Worm (Caenorhabditis elegans) whole organism, L2 larva: ENCODE results near the gene T12D8.9.
A peak's percentile ranks its signal among the peaks of the same experiment; 100 is the strongest.

Experiments
- C34F6.9 ChIP-seq: fragments of 150-350 bp; optimal IDR thresholded peaks from 2 replicates; lab custom pipeline; 2014; ENCODE audit warnings: missing biosample characterization, missing genetic modification characterization
- F13H6.1 ChIP-seq: sonication (generic microtip); optimal IDR thresholded peaks from 2 replicates; lab custom pipeline; 2016; ENCODE audit warnings: missing genetic modification characterization, missing compliant biosample characterization
- ama-1 ChIP-seq: fragments of 150-350 bp; optimal IDR thresholded peaks from 2 replicates; lab custom pipeline; 2018; ENCODE audit warnings: inconsistent platforms
- blmp-1 ChIP-seq: sonication (generic microtip); optimal IDR thresholded peaks from 2 replicates; lab custom pipeline; 2017; ENCODE audit warnings: missing genetic modification characterization, mild to moderate bottlenecking, missing compliant biosample characterization, antibody characterized with exemption, moderate library complexity; ENCODE audit not compliant: insufficient read depth
- ceh-16 ChIP-seq: fragments of 150-350 bp; optimal IDR thresholded peaks from 2 replicates; lab custom pipeline; 2014; ENCODE audit warnings: missing biosample characterization, missing genetic modification characterization
- crh-2 ChIP-seq: sonication (generic microtip); optimal IDR thresholded peaks from 2 replicates; lab custom pipeline; 2017; ENCODE audit warnings: missing biosample characterization, missing genetic modification characterization
- dmd-4 ChIP-seq: sonication (generic microtip); optimal IDR thresholded peaks from 2 replicates; lab custom pipeline; 2017; ENCODE audit warnings: missing biosample characterization, missing genetic modification characterization
- elt-1 ChIP-seq: fragments of 150-350 bp; optimal IDR thresholded peaks from 2 replicates; lab custom pipeline; 2014; ENCODE audit warnings: missing biosample characterization, missing genetic modification characterization
- lin-13 ChIP-seq: fragments of 150-350 bp; optimal IDR thresholded peaks from 2 replicates; lab custom pipeline; 2014; ENCODE audit warnings: missing biosample characterization, missing genetic modification reagents, missing genetic modification characterization
- lin-39 ChIP-seq: fragments of 150-350 bp; optimal IDR thresholded peaks from 2 replicates; lab custom pipeline; 2014; ENCODE audit warnings: missing biosample characterization, missing genetic modification reagents, missing genetic modification characterization
- lsy-2 ChIP-seq, 2 experiments: fragments of 150-350 bp in 1 of 2; sonication (generic microtip) in 1 of 2; optimal IDR thresholded peaks; 2 replicates each; lab custom pipeline; 2014 to 2017; ENCODE audit warnings: missing biosample characterization in 2 of 2, missing genetic modification characterization in 2 of 2
- mbf-1 ChIP-seq: sonication (generic microtip); optimal IDR thresholded peaks from 2 replicates; lab custom pipeline; 2017; ENCODE audit warnings: missing biosample characterization, missing genetic modification characterization
- mdl-1 ChIP-seq, 2 experiments: fragments of 150-350 bp in 1 of 2; sonication (generic microtip) in 1 of 2; optimal IDR thresholded peaks; 2 replicates each; lab custom pipeline; 2017; ENCODE audit warnings: missing biosample characterization in 2 of 2, missing genetic modification characterization in 2 of 2
- nhr-11 ChIP-seq: fragments of 150-350 bp; optimal IDR thresholded peaks from 2 replicates; lab custom pipeline; 2014; ENCODE audit warnings: missing biosample characterization, missing genetic modification characterization
- nhr-12 ChIP-seq: fragments of 150-350 bp; optimal IDR thresholded peaks from 2 replicates; lab custom pipeline; 2014; ENCODE audit warnings: missing biosample characterization, missing genetic modification characterization
- nhr-129 ChIP-seq: fragments of 150-350 bp; optimal IDR thresholded peaks from 2 replicates; lab custom pipeline; 2014; ENCODE audit warnings: missing biosample characterization, missing genetic modification characterization
- nhr-21 ChIP-seq: fragments of 150-350 bp; optimal IDR thresholded peaks from 2 replicates; lab custom pipeline; 2014; ENCODE audit warnings: missing biosample characterization, missing genetic modification characterization
- nhr-23 ChIP-seq: fragments of 150-350 bp; optimal IDR thresholded peaks from 2 replicates; lab custom pipeline; 2014; ENCODE audit warnings: missing biosample characterization, missing genetic modification reagents, missing genetic modification characterization
- nhr-237 ChIP-seq: fragments of 150-350 bp; optimal IDR thresholded peaks from 2 replicates; lab custom pipeline; 2014; ENCODE audit warnings: missing biosample characterization, missing genetic modification characterization
- nhr-6 ChIP-seq: fragments of 150-350 bp; optimal IDR thresholded peaks from 2 replicates; lab custom pipeline; 2014; ENCODE audit warnings: missing biosample characterization, missing genetic modification characterization
- peb-1 ChIP-seq: fragments of 150-350 bp; optimal IDR thresholded peaks from 2 replicates; lab custom pipeline; 2014; ENCODE audit warnings: missing biosample characterization, missing genetic modification characterization
- sem-4 ChIP-seq: fragments of 150-350 bp; optimal IDR thresholded peaks from 2 replicates; lab custom pipeline; 2014; ENCODE audit warnings: missing biosample characterization, missing genetic modification reagents, missing genetic modification characterization
- skn-1 ChIP-seq: sonication (generic microtip); optimal IDR thresholded peaks from 2 replicates; lab custom pipeline; 2017; ENCODE audit warnings: missing biosample characterization, missing genetic modification characterization
- sma-9 ChIP-seq, 2 experiments: fragments of 150-350 bp in 1 of 2; sonication (generic microtip) in 1 of 2; optimal IDR thresholded peaks; 2 replicates each; lab custom pipeline; 2014 to 2016; ENCODE audit warnings: missing genetic modification characterization in 2 of 2, mild to moderate bottlenecking in 1 of 2, missing biosample characterization in 1 of 2, missing compliant biosample characterization in 1 of 2, missing genetic modification reagents in 1 of 2, moderate library complexity in 1 of 2
- snpc-4 ChIP-seq: fragments of 150-350 bp; optimal IDR thresholded peaks from 2 replicates; lab custom pipeline; 2014; ENCODE audit warnings: missing biosample characterization, missing genetic modification characterization
- unc-55 ChIP-seq: fragments of 150-350 bp; sonication (generic microtip); optimal IDR thresholded peaks from 3 replicates; lab custom pipeline; 2014; ENCODE audit warnings: missing biosample characterization, missing genetic modification reagents, missing genetic modification characterization
- unc-62 ChIP-seq: fragments of 150-350 bp; optimal IDR thresholded peaks from 2 replicates; lab custom pipeline; 2014; ENCODE audit warnings: missing biosample characterization, missing genetic modification reagents, missing genetic modification characterization
- ztf-1 ChIP-seq: fragments of 200-800 bp; sonication (Bioruptor generic); conservative IDR thresholded peaks from 2 replicates; pipeline ENCODE4 v1.3.6; 2022; ENCODE audit warnings: missing genetic modification characterization, missing compliant biosample characterization
- ztf-11 ChIP-seq: sonication (generic microtip); optimal IDR thresholded peaks from 2 replicates; lab custom pipeline; 2017; ENCODE audit warnings: missing biosample characterization, missing genetic modification characterization
- ztf-4 ChIP-seq: fragments of 150-350 bp; optimal IDR thresholded peaks from 2 replicates; lab custom pipeline; 2014; ENCODE audit warnings: missing biosample characterization, missing genetic modification characterization

T12D8.9 gene

ce11 chrIII:13616793-13617192, at the start of gene T12D8.9:
TSS of gene T12D8.9 (plus strand) at chrIII:13617104.
- TF ChIP-seq lsy-2 (tag; optimal IDR thresholded peaks at IDR 0.05; lab: Kevin White, UChicago) = peak in 1 of 2 experiments; percentile 3
- TF ChIP-seq F13H6.1 (tag; lab: Kevin White, UChicago) = peak; percentile 67
- peak; percentile 67 for TF ChIP-seq nhr-129 (tag; lab: Kevin White, UChicago)
- TF ChIP-seq peb-1 (tag; lab: Kevin White, UChicago) = no peak
- TF ChIP-seq sma-9 (GFP tag; optimal IDR thresholded peaks at IDR 0.05; lab: Kevin White, UChicago) = peak; percentile 43
- no peak for TF ChIP-seq sma-9 (tag; optimal IDR thresholded peaks at IDR 0.05; lab: Kevin White, UChicago)

- no peak for TF ChIP-seq nhr-11 (tag; lab: Kevin White, UChicago)
- no peak for TF ChIP-seq ama-1 (lab: Kevin White, UChicago)
- TF ChIP-seq nhr-21 (tag; lab: Kevin White, UChicago) = no peak
- TF ChIP-seq ztf-11 = no peak
- no peak for TF ChIP-seq nhr-12
- no peak for TF ChIP-seq lin-39
- no peak for TF ChIP-seq ceh-16 (tag; lab: Kevin White, UChicago)
- no peak for TF ChIP-seq sma-9 (GFP tag; optimal IDR thresholded peaks at IDR 0.05; lab: Kevin White, UChicago)
- TF ChIP-seq sma-9 (tag; optimal IDR thresholded peaks at IDR 0.05; lab: Kevin White, UChicago) = no peak
- no peak for TF ChIP-seq sem-4
- no peak for TF ChIP-seq skn-1 (tag; lab: Kevin White, UChicago)
- no peak for TF ChIP-seq unc-55 (GFP tag; lab: Kevin White, UChicago)
- TF ChIP-seq nhr-237 (tag; lab: Kevin White, UChicago) = no peak
- no peak for TF ChIP-seq crh-2
- TF ChIP-seq nhr-23 (tag; lab: Kevin White, UChicago) = no peak
- TF ChIP-seq mdl-1 (tag; optimal IDR thresholded peaks at IDR 0.05; lab: Kevin White, UChicago) = no peak
These were observed 46.6 kb upstream of the T12D8.9 start, which contains the start of gene exc-12 for ce11 chrIII:13570347-13570746. TSS of gene exc-12 (minus strand) at chrIII:13570447.

DNA sequence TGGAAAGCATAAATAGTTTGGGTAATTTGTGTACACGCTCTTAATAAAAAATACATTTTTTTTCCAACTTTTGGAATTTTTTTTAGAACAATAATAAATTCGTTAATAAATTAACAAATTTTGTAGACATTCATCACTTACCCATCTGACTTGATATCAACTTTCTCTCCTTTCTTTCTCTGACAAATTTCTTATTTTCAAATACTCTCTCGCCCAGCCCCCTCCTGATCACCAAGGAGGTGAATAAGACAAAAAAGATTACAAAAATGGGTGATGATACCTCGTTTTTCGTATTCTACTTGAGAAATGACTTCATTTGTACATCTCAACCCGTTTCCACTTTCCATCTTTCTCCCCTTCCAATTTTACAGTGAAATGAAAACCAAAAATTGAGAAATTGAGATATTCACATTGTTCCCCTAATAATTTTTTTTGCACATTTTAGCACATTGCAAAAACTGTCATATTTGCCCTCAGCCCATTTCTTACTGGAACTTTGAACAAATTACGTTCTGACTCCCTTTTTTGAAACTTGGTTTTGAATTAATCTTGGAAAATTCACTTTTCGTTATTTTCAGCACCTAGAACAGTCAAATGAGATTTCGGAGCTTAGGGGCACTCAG, 41.2 kb upstream of the T12D8.9 start, which contains the start of gene osm-7:
Gene osm-7, plus strand, starts transcription at position 573 of the 623 bp plus-strand sequence.
- TF ChIP-seq dmd-4 (tag; lab: Kevin White, UChicago) = no peak
- no peak for TF ChIP-seq nhr-21 (tag; lab: Kevin White, UChicago)
- no peak for TF ChIP-seq elt-1 (tag; lab: Kevin White, UChicago)
- peak; percentile 65 for TF ChIP-seq blmp-1 (tag; lab: Kevin White, UChicago)

DNA sequence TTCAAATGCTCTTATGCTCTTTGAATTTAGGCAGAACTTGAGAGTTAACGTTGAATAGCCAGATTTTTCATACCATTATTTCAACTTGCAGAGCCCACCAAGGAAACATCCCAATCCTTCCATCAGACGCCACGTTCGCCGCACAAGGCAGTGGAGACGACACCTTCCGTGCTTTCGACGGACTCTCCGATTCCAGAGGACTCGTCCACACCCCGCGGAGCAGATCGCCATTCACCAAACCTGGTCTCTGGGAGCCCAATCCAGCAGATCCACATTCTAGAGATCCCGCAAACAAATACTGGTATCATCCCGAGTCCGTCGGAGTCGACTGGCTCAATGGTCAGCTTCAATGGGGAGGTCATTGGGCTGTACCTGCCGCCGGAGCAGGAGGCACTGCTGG, 36.8 kb upstream of the T12D8.9 start:
- TF ChIP-seq mdl-1 (tag; optimal IDR thresholded peaks at IDR 0.05; lab: Kevin White, UChicago) (no peak), nhr-11 (tag; lab: Kevin White, UChicago) (no peak), C34F6.9 (tag; lab: Kevin White, UChicago) (no peak), nhr-23 (tag; lab: Kevin White, UChicago) (no peak), ztf-4 (tag; lab: Kevin White, UChicago) (no peak), nhr-6 (tag; lab: Kevin White, UChicago) (no peak), peb-1 (tag; lab: Kevin White, UChicago) (no peak), unc-62 (GFP tag; lab: Kevin White, UChicago) (no peak), blmp-1 (tag; lab: Kevin White, UChicago) (no peak)

- TF ChIP-seq lin-13 (GFP tag; lab: Kevin White, UChicago) (no peak), mbf-1 (tag; lab: Kevin White, UChicago) (no peak), snpc-4 (tag; lab: Kevin White, UChicago) (no peak), nhr-237 (tag; lab: Kevin White, UChicago) (no peak), ztf-1 (GFP tag; lab: Robert Waterston, UW) (no peak), dmd-4 (tag; lab: Kevin White, UChicago) (no peak), sma-9 (GFP tag; optimal IDR thresholded peaks at IDR 0.05; lab: Kevin White, UChicago) (no peak), sma-9 (tag; optimal IDR thresholded peaks at IDR 0.05; lab: Kevin White, UChicago) (no peak), blmp-1 (tag; lab: Kevin White, UChicago) (no peak)
These were observed 36.4 kb upstream of the T12D8.9 start, which contains the start of gene T05D4.5 for ce11 chrIII:13580538-13580937. TSS of gene T05D4.5 (plus strand) at chrIII:13580838.
